Worm (Caenorhabditis elegans) whole organism, late embryonic: ENCODE data around the gene mett-10.

Source experiments
- C08G9.2 ChIP-seq: sonication (generic microtip); optimal IDR thresholded peaks from 2 replicates; lab custom pipeline; 2016; ENCODE audit warnings: mild to moderate bottlenecking, missing genetic modification characterization, moderate library complexity, missing compliant biosample characterization
- C38D4.7 ChIP-seq: fragments of 200-800 bp; sonication (Bioruptor generic); optimal IDR thresholded peaks from 2 replicates; lab custom pipeline; 2018; ENCODE audit warnings: mild to moderate bottlenecking, missing genetic modification characterization, moderate library complexity, missing compliant biosample characterization
- K02D7.2 ChIP-seq: sonication (generic microtip); optimal IDR thresholded peaks from 2 replicates; lab custom pipeline; 2017; ENCODE audit warnings: mild to moderate bottlenecking, missing genetic modification characterization, missing compliant biosample characterization
- K09A11.1 ChIP-seq: sonication (generic microtip); optimal IDR thresholded peaks from 2 replicates; lab custom pipeline; 2017; ENCODE audit warnings: antibody characterized with exemption, mild to moderate bottlenecking, missing genetic modification characterization, missing compliant biosample characterization; ENCODE audit not compliant: insufficient read depth
- T23F11.4 ChIP-seq: fragments of 200-800 bp; sonication (Bioruptor generic); optimal IDR thresholded peaks from 2 replicates; lab custom pipeline; 2018; ENCODE audit warnings: mild to moderate bottlenecking, missing genetic modification characterization, missing compliant biosample characterization
- Y22D7AL.16 ChIP-seq: sonication (generic microtip); optimal IDR thresholded peaks from 2 replicates; lab custom pipeline; 2016; ENCODE audit warnings: missing genetic modification characterization, missing compliant biosample characterization
- ahr-1 ChIP-seq: sonication (generic microtip); optimal IDR thresholded peaks from 2 replicates; lab custom pipeline; 2016; ENCODE audit warnings: missing genetic modification characterization, missing compliant biosample characterization
- ceh-14 ChIP-seq: sonication (generic microtip); optimal IDR thresholded peaks from 2 replicates; lab custom pipeline; 2016; ENCODE audit warnings: missing genotype, missing genetic modification characterization, missing compliant biosample characterization
- ceh-2 ChIP-seq: sonication (generic microtip); optimal IDR thresholded peaks from 2 replicates; lab custom pipeline; 2016; ENCODE audit warnings: missing genotype, missing genetic modification characterization, missing compliant biosample characterization
- ceh-22 ChIP-seq: sonication (generic microtip); optimal IDR thresholded peaks from 2 replicates; lab custom pipeline; 2017; ENCODE audit warnings: missing biosample characterization, missing genetic modification characterization
- ceh-24 ChIP-seq: sonication (generic microtip); optimal IDR thresholded peaks from 2 replicates; lab custom pipeline; 2016; ENCODE audit warnings: mild to moderate bottlenecking, missing genetic modification characterization, missing compliant biosample characterization
- ceh-30 ChIP-seq: fragments of 150-350 bp; optimal IDR thresholded peaks from 2 replicates; lab custom pipeline; 2014; ENCODE audit warnings: missing biosample characterization, missing genetic modification characterization
- ceh-31 ChIP-seq: sonication (generic microtip); optimal IDR thresholded peaks from 2 replicates; lab custom pipeline; 2016; ENCODE audit warnings: missing genetic modification characterization, missing compliant biosample characterization
- ceh-34 ChIP-seq: sonication (generic microtip); optimal IDR thresholded peaks from 2 replicates; lab custom pipeline; 2016; ENCODE audit warnings: mild to moderate bottlenecking, missing genetic modification characterization, missing compliant biosample characterization
- ceh-45 ChIP-seq: fragments of 200-800 bp; sonication (Bioruptor generic); IDR thresholded peaks from 2 replicates; pipeline ENCODE4 v1.3.6; 2022; ENCODE audit warnings: missing genetic modification reagents, missing genetic modification characterization, missing compliant biosample characterization
- ceh-6 ChIP-seq: fragments of 200-800 bp; sonication (Bioruptor generic); optimal IDR thresholded peaks from 2 replicates; lab custom pipeline; 2018; ENCODE audit warnings: mild to moderate bottlenecking, missing genetic modification characterization, missing compliant biosample characterization
- ceh-9 ChIP-seq: sonication (generic microtip); optimal IDR thresholded peaks from 2 replicates; lab custom pipeline; 2016; ENCODE audit warnings: mild to moderate bottlenecking, missing genetic modification characterization, inconsistent platforms, missing compliant biosample characterization
- che-1 ChIP-seq: sonication (generic microtip); optimal IDR thresholded peaks from 2 replicates; lab custom pipeline; 2016; ENCODE audit warnings: mild to moderate bottlenecking, missing genetic modification characterization, missing compliant biosample characterization
- dmd-4 ChIP-seq: sonication (generic microtip); optimal IDR thresholded peaks from 2 replicates; lab custom pipeline; 2016; ENCODE audit warnings: borderline replicate concordance, missing genetic modification characterization, missing compliant biosample characterization
- elt-2 ChIP-seq: sonication (generic microtip); optimal IDR thresholded peaks from 2 replicates; lab custom pipeline; 2016; ENCODE audit warnings: missing genetic modification reagents, missing genetic modification characterization, missing compliant biosample characterization
- fkh-10 ChIP-seq: fragments of 150-350 bp; optimal IDR thresholded peaks from 2 replicates; lab custom pipeline; 2014; ENCODE audit warnings: missing biosample characterization, missing genetic modification reagents, missing genetic modification characterization
- hlh-13 ChIP-seq: fragments of 200-800 bp; sonication (Bioruptor generic); optimal IDR thresholded peaks from 2 replicates; lab custom pipeline; 2018; ENCODE audit warnings: mild to moderate bottlenecking, missing genetic modification characterization, missing compliant biosample characterization
- hlh-6 ChIP-seq: sonication (generic microtip); optimal IDR thresholded peaks from 2 replicates; lab custom pipeline; 2016; ENCODE audit warnings: missing genotype, missing genetic modification characterization, missing compliant biosample characterization
- hlh-8 ChIP-seq: sonication (generic microtip); optimal IDR thresholded peaks from 2 replicates; lab custom pipeline; 2016; ENCODE audit warnings: missing genotype, missing genetic modification characterization, missing compliant biosample characterization
- lim-6 ChIP-seq: sonication (generic microtip); optimal IDR thresholded peaks from 2 replicates; lab custom pipeline; 2016; ENCODE audit warnings: missing genetic modification characterization, missing compliant biosample characterization
- lin-11 ChIP-seq: fragments of 200-800 bp; sonication (Bioruptor generic); optimal IDR thresholded peaks from 2 replicates; lab custom pipeline; 2018; ENCODE audit warnings: mild to moderate bottlenecking, missing genetic modification characterization, missing compliant biosample characterization
- madf-2 ChIP-seq: sonication (generic microtip); optimal IDR thresholded peaks from 2 replicates; lab custom pipeline; 2017; ENCODE audit warnings: missing genetic modification characterization, missing compliant biosample characterization
- mec-3 ChIP-seq: sonication (generic microtip); optimal IDR thresholded peaks from 2 replicates; lab custom pipeline; 2016; ENCODE audit warnings: borderline replicate concordance, missing genetic modification characterization, missing compliant biosample characterization
- nhr-11 ChIP-seq: fragments of 150-350 bp; optimal IDR thresholded peaks from 2 replicates; lab custom pipeline; 2014; ENCODE audit warnings: missing biosample characterization, missing genetic modification characterization
- nhr-232 ChIP-seq: sonication (generic microtip); optimal IDR thresholded peaks from 2 replicates; lab custom pipeline; 2016; ENCODE audit warnings: missing genetic modification characterization, missing compliant biosample characterization
- pag-3 ChIP-seq: sonication (generic microtip); optimal IDR thresholded peaks from 2 replicates; lab custom pipeline; 2016; ENCODE audit warnings: missing compliant biosample characterization, missing genetic modification characterization, borderline replicate concordance
- pat-9 ChIP-seq: fragments of 200-800 bp; sonication (Bioruptor generic); optimal IDR thresholded peaks from 2 replicates; lab custom pipeline; 2018; ENCODE audit warnings: mild to moderate bottlenecking, missing genetic modification characterization, moderate library complexity, missing compliant biosample characterization
- pax-1 ChIP-seq: fragments of 150-350 bp; optimal IDR thresholded peaks from 2 replicates; lab custom pipeline; 2014; ENCODE audit warnings: missing biosample characterization, missing genetic modification characterization
- ref-2 ChIP-seq: sonication (generic microtip); optimal IDR thresholded peaks from 2 replicates; lab custom pipeline; 2016; ENCODE audit warnings: missing genetic modification characterization, missing compliant biosample characterization
- sdc-2 ChIP-seq: sonication (generic microtip); optimal IDR thresholded peaks from 2 replicates; lab custom pipeline; 2016; ENCODE audit warnings: missing genotype, missing genetic modification characterization, missing compliant biosample characterization
- sox-2 ChIP-seq: fragments of 200-800 bp; sonication (Bioruptor generic); IDR thresholded peaks from 2 replicates; pipeline ENCODE4 v1.3.6; 2022; ENCODE audit warnings: missing genetic modification reagents, missing genetic modification characterization, missing compliant biosample characterization
- syd-9 ChIP-seq: sonication (generic microtip); optimal IDR thresholded peaks from 2 replicates; lab custom pipeline; 2016; ENCODE audit warnings: mild to moderate bottlenecking, missing genetic modification characterization, moderate library complexity, missing compliant biosample characterization
- tbx-2 ChIP-seq: sonication (generic microtip); optimal IDR thresholded peaks from 2 replicates; lab custom pipeline; 2016; ENCODE audit warnings: missing genetic modification characterization, missing compliant biosample characterization
- tbx-7 ChIP-seq: sonication (generic microtip); optimal IDR thresholded peaks from 2 replicates; lab custom pipeline; 2016; ENCODE audit warnings: missing genotype, missing genetic modification characterization, missing compliant biosample characterization
- unc-3 ChIP-seq, 2 experiments: fragments of 200-800 bp in 1 of 2; sonication (Bioruptor generic) in 1 of 2; sonication (generic microtip) in 1 of 2; conservative IDR thresholded peaks in 1 of 2; optimal IDR thresholded peaks in 1 of 2; 2 replicates each; pipeline versions ENCODE4 v1.3.6 to Lab custom; 2016 to 2022; ENCODE audit warnings: missing compliant biosample characterization in 2 of 2, missing genetic modification characterization in 2 of 2, missing genetic modification reagents in 1 of 2
- unc-42 ChIP-seq: sonication (generic microtip); optimal IDR thresholded peaks from 2 replicates; lab custom pipeline; 2016; ENCODE audit warnings: missing genotype, missing genetic modification characterization, missing compliant biosample characterization
- unc-55 ChIP-seq: sonication (generic microtip); optimal IDR thresholded peaks from 2 replicates; lab custom pipeline; 2017; ENCODE audit warnings: missing biosample characterization, missing genetic modification reagents, missing genetic modification characterization
- ztf-16 ChIP-seq: sonication (generic microtip); optimal IDR thresholded peaks from 2 replicates; lab custom pipeline; 2017; ENCODE audit warnings: missing genetic modification characterization, missing compliant biosample characterization

mett-10 gene

ce11 chrIII:10123586-10124233 is 8.9 kb downstream of the mett-10 start, which contains the start of gene ttll-4 (continued):
- no peak for TF ChIP-seq che-1 (tag; lab: Kevin White, UChicago)
- peak; percentile 85 for TF ChIP-seq ceh-2
- TF ChIP-seq nhr-232: no peak
- TF ChIP-seq K09A11.1 (tag; lab: Kevin White, UChicago): no peak
- TF ChIP-seq pax-1 (tag; lab: Kevin White, UChicago): no peak
- TF ChIP-seq tbx-2 (tag; lab: Kevin White, UChicago): peak; percentile 91
- TF ChIP-seq mec-3: peak; percentile 79
- peak; percentile 90 for TF ChIP-seq ceh-14 (tag; lab: Kevin White, UChicago)
- no peak for TF ChIP-seq Y22D7AL.16 (tag; lab: Kevin White, UChicago)
- no peak for TF ChIP-seq hlh-6 (tag; lab: Kevin White, UChicago)
- peak; percentile 76 for TF ChIP-seq tbx-7 (tag; lab: Kevin White, UChicago)
- TF ChIP-seq nhr-11 (tag; lab: Kevin White, UChicago): no peak
- TF ChIP-seq ceh-24 (tag; lab: Kevin White, UChicago): no peak
- no peak for TF ChIP-seq fkh-10
- no peak for TF ChIP-seq sox-2
- TF ChIP-seq madf-2 (tag; lab: Kevin White, UChicago): peak; percentile 27
- peak; percentile 71 for TF ChIP-seq hlh-8 (tag; lab: Kevin White, UChicago)
- TF ChIP-seq ceh-9: no peak
- no peak for TF ChIP-seq lin-11 (tag; lab: Kevin White, UChicago)
- TF ChIP-seq C38D4.7: no peak
- TF ChIP-seq pag-3 (tag; lab: Kevin White, UChicago): peak; percentile 78
- peak; percentile 78 for TF ChIP-seq ceh-34 (tag; lab: Kevin White, UChicago)
- peak; percentile 96 for TF ChIP-seq ceh-31 (tag; lab: Kevin White, UChicago)
- no peak for TF ChIP-seq elt-2
- no peak for TF ChIP-seq ceh-45 (GFP tag; lab: Robert Waterston, UW)
- peak; percentile 88 for TF ChIP-seq ref-2 (tag; lab: Kevin White, UChicago)
- TF ChIP-seq unc-3 (GFP tag; conservative IDR thresholded peaks at IDR 0.05; lab: Robert Waterston, UW): no peak
- TF ChIP-seq unc-3 (tag; optimal IDR thresholded peaks at IDR 0.05; lab: Kevin White, UChicago): peak; percentile 46
- TF ChIP-seq ceh-6 (GFP tag; lab: Kevin White, UChicago): peak; percentile 17
- TF ChIP-seq unc-42 (tag; lab: Kevin White, UChicago): peak; percentile 89
- TF ChIP-seq ztf-16 (tag; lab: Kevin White, UChicago): no peak
- TF ChIP-seq syd-9 (tag; lab: Kevin White, UChicago): peak; percentile 6
- TF ChIP-seq C08G9.2 (tag; lab: Kevin White, UChicago): peak; percentile 86
- peak; percentile 26 for TF ChIP-seq sdc-2 (tag; lab: Kevin White, UChicago)
- no peak for TF ChIP-seq unc-55 (GFP tag; lab: Kevin White, UChicago)
- peak; percentile 59 for TF ChIP-seq lim-6
- TF ChIP-seq ceh-22: no peak
- no peak for TF ChIP-seq K02D7.2 (tag; lab: Kevin White, UChicago)
- peak; percentile 79 for TF ChIP-seq dmd-4
- peak; percentile 58 for TF ChIP-seq ahr-1
- no peak for TF ChIP-seq hlh-13 (GFP tag; lab: Kevin White, UChicago)

- TF ChIP-seq ceh-30 (tag; lab: Kevin White, UChicago) (no peak), T23F11.4 (no peak), ceh-6 (GFP tag; lab: Kevin White, UChicago) (no peak), K02D7.2 (tag; lab: Kevin White, UChicago) (no peak), hlh-13 (GFP tag; lab: Kevin White, UChicago) (no peak), pat-9 (tag; lab: Kevin White, UChicago) (no peak), nhr-11 (tag; lab: Kevin White, UChicago) (no peak), elt-2 (no peak), sdc-2 (tag; lab: Kevin White, UChicago) (no peak), hlh-6 (tag; lab: Kevin White, UChicago) (no peak), unc-42 (tag; lab: Kevin White, UChicago) (no peak)
Observed at ce11 chrIII:10126375-10126774, 11.5 kb downstream of the mett-10 start.
